Worm (Caenorhabditis elegans) whole organism, L1 larva: ENCODE data around the gene F10E9.10.

Experiments
- ama-1 ChIP-seq: fragments of 150-350 bp; optimal IDR thresholded peaks from 2 replicates; lab custom pipeline; 2014
- ceh-8 ChIP-seq: fragments of 200-800 bp; sonication (Bioruptor generic); optimal IDR thresholded peaks from 2 replicates; lab custom pipeline; 2018; ENCODE audit warnings: mild to moderate bottlenecking, missing genetic modification characterization, moderate library complexity, missing compliant biosample characterization
- ceh-82 ChIP-seq, 3 experiments: fragments of 150-350 bp in 1 of 3; sonication (generic microtip) in 2 of 3; optimal IDR thresholded peaks; 2 replicates each; lab custom pipeline; 2014 to 2017; ENCODE audit warnings: missing biosample characterization in 3 of 3, missing genetic modification characterization in 3 of 3
- ces-1 ChIP-seq: fragments of 150-350 bp; optimal IDR thresholded peaks from 2 replicates; lab custom pipeline; 2014; ENCODE audit warnings: missing biosample characterization, missing genetic modification reagents, missing genetic modification characterization
- jun-1 ChIP-seq: fragments of 150-350 bp; optimal IDR thresholded peaks from 2 replicates; lab custom pipeline; 2014; ENCODE audit warnings: missing biosample characterization, missing genetic modification reagents, missing genetic modification characterization
- nhr-19 ChIP-seq: fragments of 200-800 bp; sonication (Bioruptor generic); conservative IDR thresholded peaks from 2 replicates; pipeline ENCODE4 v1.3.6; 2022; ENCODE audit warnings: missing genetic modification characterization, missing compliant biosample characterization
- nhr-77 ChIP-seq: fragments of 150-350 bp; optimal IDR thresholded peaks from 2 replicates; lab custom pipeline; 2014; ENCODE audit warnings: missing biosample characterization, missing genetic modification characterization
- sox-4 ChIP-seq: sonication (generic microtip); optimal IDR thresholded peaks from 2 replicates; lab custom pipeline; 2016; ENCODE audit warnings: missing genetic modification characterization, missing compliant biosample characterization
- swsn-7 ChIP-seq: sonication (generic microtip); optimal IDR thresholded peaks from 2 replicates; lab custom pipeline; 2016; ENCODE audit warnings: missing genetic modification characterization, missing compliant biosample characterization
- zag-1 ChIP-seq: fragments of 150-350 bp; optimal IDR thresholded peaks from 2 replicates; lab custom pipeline; 2014; ENCODE audit warnings: missing biosample characterization, missing genetic modification characterization

DNA sequence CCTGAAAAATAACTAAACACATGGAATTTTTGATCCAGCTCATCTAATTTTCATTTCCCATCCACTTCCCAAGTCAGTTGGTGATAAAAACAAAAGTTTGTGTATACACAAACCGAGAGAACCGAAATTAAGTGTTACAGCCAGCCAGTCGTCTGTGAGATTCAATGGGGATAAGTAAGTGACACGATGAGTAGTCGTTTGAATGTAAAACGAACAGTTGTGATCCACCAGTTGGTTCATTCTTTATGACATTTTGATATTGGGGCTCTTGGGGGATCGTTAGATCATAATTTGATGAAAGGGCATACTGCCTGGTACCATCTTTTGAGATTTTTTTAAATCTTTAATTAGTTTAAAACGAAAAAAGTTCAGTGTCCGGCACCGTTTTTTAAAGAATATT is 33.3 kb downstream of the F10E9.10 start:
- TF ChIP-seq swsn-7 (tag; lab: Kevin White, UChicago) (no peak), zag-1 (tag; lab: Kevin White, UChicago) (no peak), jun-1 (tag; lab: Kevin White, UChicago) (no peak), nhr-19 (GFP tag; lab: Robert Waterston, UW) (no peak), ama-1 (lab: Kevin White, UChicago) (no peak), sox-4 (tag; lab: Kevin White, UChicago) (no peak), ces-1 (GFP tag; lab: Kevin White, UChicago) (no peak), ceh-8 (GFP tag; lab: Kevin White, UChicago) (no peak), nhr-77 (tag; lab: Kevin White, UChicago) (no peak), ceh-82 (tag; optimal IDR thresholded peaks at IDR 0.05; lab: Kevin White, UChicago) (no peak)
